Worm (Caenorhabditis elegans) whole organism, L4 larva: ENCODE measurements around the gene Y105C5A.8.
A peak's percentile ranks its signal among the peaks of the same experiment; 100 is the strongest.

Experiments used
- ceh-82 ChIP-seq: sonication (generic microtip); optimal IDR thresholded peaks from 2 replicates; lab custom pipeline; 2017; ENCODE audit warnings: missing biosample characterization, missing genetic modification characterization
- egl-27 ChIP-seq: sonication (generic microtip); optimal IDR thresholded peaks from 3 replicates; lab custom pipeline; 2017; ENCODE audit warnings: missing biosample characterization, missing genetic modification reagents, missing genetic modification characterization
- fkh-10 ChIP-seq: fragments of 150-350 bp; optimal IDR thresholded peaks from 2 replicates; lab custom pipeline; 2014; ENCODE audit warnings: missing biosample characterization, missing genetic modification reagents, missing genetic modification characterization
- gei-8 ChIP-seq: fragments of 200-800 bp; sonication (Bioruptor generic); optimal IDR thresholded peaks from 2 replicates; lab custom pipeline; 2018; ENCODE audit warnings: mild to moderate bottlenecking, missing genetic modification characterization, missing compliant biosample characterization
- nhr-237 ChIP-seq: sonication (generic microtip); optimal IDR thresholded peaks from 2 replicates; lab custom pipeline; 2017; ENCODE audit warnings: missing biosample characterization, missing genetic modification characterization
- rbr-2 ChIP-seq: sonication (generic microtip); optimal IDR thresholded peaks from 2 replicates; lab custom pipeline; 2016; ENCODE audit warnings: missing genotype, missing genetic modification characterization, missing compliant biosample characterization
- snpc-1.2 ChIP-seq: fragments of 200-800 bp; sonication (Bioruptor generic); IDR thresholded peaks from 2 replicates; pipeline ENCODE4 v1.3.6; 2022; ENCODE audit warnings: missing genetic modification reagents, missing genetic modification characterization, missing compliant biosample characterization
- snpc-4 ChIP-seq: fragments of 150-350 bp; optimal IDR thresholded peaks from 2 replicates; lab custom pipeline; 2014; ENCODE audit warnings: missing biosample characterization, missing genetic modification characterization
- tag-97 ChIP-seq: fragments of 200-800 bp; sonication (Bioruptor generic); IDR thresholded peaks from 2 replicates; pipeline ENCODE4 v1.3.6; 2022; ENCODE audit warnings: missing genetic modification characterization, missing compliant biosample characterization
- zag-1 ChIP-seq: fragments of 150-350 bp; optimal IDR thresholded peaks from 2 replicates; lab custom pipeline; 2014; ENCODE audit warnings: missing biosample characterization, missing genetic modification characterization
- zip-11 ChIP-seq: fragments of 200-800 bp; sonication (Bioruptor generic); IDR thresholded peaks from 2 replicates; pipeline ENCODE4 v1.3.6; 2022; ENCODE audit warnings: missing genetic modification characterization, missing compliant biosample characterization
- ztf-11 ChIP-seq: fragments of 150-350 bp; optimal IDR thresholded peaks from 2 replicates; lab custom pipeline; 2014; ENCODE audit warnings: missing biosample characterization, missing genetic modification characterization

DNA sequence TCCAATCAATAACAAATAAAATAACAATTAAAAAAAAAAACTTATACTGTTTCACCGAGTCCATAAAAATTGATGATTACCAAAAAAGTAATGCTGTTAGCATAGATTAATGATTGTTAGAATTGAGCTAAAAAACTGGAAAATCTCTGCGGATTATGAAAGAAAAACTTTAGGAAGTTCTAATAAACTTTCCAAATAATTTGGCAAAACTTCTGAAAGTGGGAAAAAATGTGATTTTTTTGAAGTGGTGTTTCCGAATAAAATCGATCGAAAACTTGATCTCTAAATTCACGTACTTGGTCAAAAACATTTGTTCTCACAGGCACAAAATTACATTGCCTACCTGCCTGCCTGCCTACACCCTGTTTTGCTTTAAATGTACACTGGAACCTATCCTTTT is 45.2 kb downstream of the Y105C5A.8 start:
- TF ChIP-seq ceh-82 (tag; lab: Kevin White, UChicago) (no peak), gei-8 (no peak), ztf-11 (tag; lab: Kevin White, UChicago) (no peak), rbr-2 (no peak), snpc-1.2 (0 out of 2 replicates have a peak, but pooled peaks have one; percentile 50), snpc-4 (tag; lab: Kevin White, UChicago) (no peak), nhr-237 (no peak), zag-1 (tag; lab: Kevin White, UChicago) (no peak), egl-27 (tag; lab: Kevin White, UChicago) (no peak), zip-11 (GFP tag; lab: Robert Waterston, UW) (no peak), fkh-10 (GFP tag; lab: Kevin White, UChicago) (no peak), tag-97 (GFP tag; lab: Robert Waterston, UW) (no peak)
